Worm (Caenorhabditis elegans) whole organism, L4 larva: ENCODE results near the gene lin-12.

Experiments
- Y75B8A.6 ChIP-seq: fragments of 200-800 bp; sonication (Bioruptor generic); IDR thresholded peaks from 2 replicates; pipeline ENCODE4 v1.3.6; 2022; ENCODE audit warnings: missing genetic modification reagents, missing genetic modification characterization, missing compliant biosample characterization
- ZK546.5 ChIP-seq, 2 experiments: sonication (generic microtip); optimal IDR thresholded peaks; 2 replicates each; lab custom pipeline; 2017; ENCODE audit warnings: missing biosample characterization in 2 of 2, missing genetic modification characterization in 2 of 2
- ama-1 ChIP-seq: fragments of 150-350 bp; optimal IDR thresholded peaks from 2 replicates; lab custom pipeline; 2014; ENCODE audit warnings: inconsistent platforms, mixed read lengths
- ceh-44 ChIP-seq: fragments of 200-800 bp; sonication (Bioruptor generic); IDR thresholded peaks from 2 replicates; pipeline ENCODE4 v1.3.6; 2022; ENCODE audit warnings: missing genetic modification reagents, missing genetic modification characterization, missing compliant biosample characterization
- hlh-30 ChIP-seq: sonication (generic microtip); optimal IDR thresholded peaks from 2 replicates; lab custom pipeline; 2017; ENCODE audit warnings: antibody characterized with exemption, mild to moderate bottlenecking, missing genetic modification characterization, missing compliant biosample characterization; ENCODE audit not compliant: insufficient read depth
- nhr-11 ChIP-seq: fragments of 150-350 bp; optimal IDR thresholded peaks from 2 replicates; lab custom pipeline; 2014; ENCODE audit warnings: missing biosample characterization, missing genetic modification characterization
- nhr-48 ChIP-seq: sonication (generic microtip); optimal IDR thresholded peaks from 2 replicates; lab custom pipeline; 2016; ENCODE audit warnings: mild to moderate bottlenecking, missing genetic modification characterization, missing compliant biosample characterization
- pqm-1 ChIP-seq: sonication (generic microtip); optimal IDR thresholded peaks from 2 replicates; lab custom pipeline; 2017; ENCODE audit warnings: missing biosample characterization, missing genetic modification characterization
- rbr-2 ChIP-seq: sonication (generic microtip); optimal IDR thresholded peaks from 2 replicates; lab custom pipeline; 2016; ENCODE audit warnings: missing genotype, missing genetic modification characterization, missing compliant biosample characterization

ce11 chrIII:9118921-9119606 lies 47.8 kb upstream of the lin-12 start, which contains the start of gene ced-11:
- TF ChIP-seq pqm-1 (tag; lab: Kevin White, UChicago) (no peak), nhr-48 (tag; lab: Kevin White, UChicago) (no peak), hlh-30 (tag; lab: Kevin White, UChicago) (no peak), ama-1 (lab: Kevin White, UChicago) (no peak), ceh-44 (GFP tag; lab: Robert Waterston, UW) (no peak), ZK546.5 (tag; optimal IDR thresholded peaks at IDR 0.05; lab: Kevin White, UChicago) (no peak), nhr-11 (tag; lab: Kevin White, UChicago) (no peak), rbr-2 (no peak), Y75B8A.6 (GFP tag; lab: Robert Waterston, UW) (no peak)
